Fruit fly (Drosophila melanogaster): ENCODE measurements around the gene Pgant2.

DNA sequence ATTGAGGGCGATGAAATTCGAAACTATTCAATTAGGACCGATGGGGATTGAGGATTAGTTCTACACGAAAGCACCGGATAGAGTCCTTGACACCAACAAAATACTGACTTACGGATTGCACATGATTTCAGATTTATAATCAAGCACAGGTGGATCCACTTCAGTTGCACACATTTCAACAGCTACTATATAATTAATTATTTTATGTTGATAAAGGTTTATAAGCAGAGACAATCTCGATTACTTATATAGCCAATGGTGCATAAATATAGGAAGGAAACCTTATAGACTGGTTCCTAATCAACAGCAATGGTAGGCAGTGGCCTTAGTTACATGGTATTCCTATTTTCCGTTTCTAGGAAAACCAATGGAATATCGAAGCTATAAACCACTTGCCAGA is 58.1 kb downstream of the Pgant2 start:
- no peak for TF ChIP-seq CG8478 (optimal IDR thresholded peaks at IDR 0.05)
- TF ChIP-seq psq (optimal IDR thresholded peaks at IDR 0.05), result no peak
